Worm (Caenorhabditis elegans) whole organism, mixed stage, embryonic: ENCODE data around the gene hum-2.

Source experiments
- M03D4.4 ChIP-seq: sonication (generic microtip); optimal IDR thresholded peaks from 2 replicates; lab custom pipeline; 2017; ENCODE audit warnings: mild to moderate bottlenecking, missing genetic modification characterization, missing compliant biosample characterization
- bed-3 ChIP-seq: fragments of 200-800 bp; sonication (Bioruptor generic); optimal IDR thresholded peaks from 3 replicates; lab custom pipeline; 2018; ENCODE audit warnings: mild to moderate bottlenecking, missing genetic modification characterization, moderate library complexity, missing compliant biosample characterization
- blmp-1 ChIP-seq: fragments of 150-350 bp; optimal IDR thresholded peaks from 2 replicates; lab custom pipeline; 2014; ENCODE audit warnings: missing biosample characterization, missing genetic modification characterization
- ceh-39 ChIP-seq: fragments of 150-350 bp; optimal IDR thresholded peaks from 2 replicates; lab custom pipeline; 2014; ENCODE audit warnings: missing biosample characterization, missing genetic modification characterization
- ceh-43 ChIP-seq: fragments of 200-800 bp; sonication (Bioruptor generic); optimal IDR thresholded peaks from 2 replicates; lab custom pipeline; 2018; ENCODE audit warnings: mild to moderate bottlenecking, missing genetic modification characterization, moderate library complexity, missing compliant biosample characterization
- ceh-83 ChIP-seq: fragments of 200-800 bp; sonication (Bioruptor generic); optimal IDR thresholded peaks from 2 replicates; lab custom pipeline; 2018; ENCODE audit warnings: mild to moderate bottlenecking, missing genetic modification characterization, missing compliant biosample characterization
- ces-1 ChIP-seq: fragments of 150-350 bp; optimal IDR thresholded peaks from 2 replicates; lab custom pipeline; 2014; ENCODE audit warnings: missing biosample characterization, missing genetic modification reagents, missing genetic modification characterization
- cnd-1 ChIP-seq: fragments of 200-800 bp; sonication (Bioruptor generic); optimal IDR thresholded peaks from 2 replicates; lab custom pipeline; 2018; ENCODE audit warnings: mild to moderate bottlenecking, missing genetic modification characterization, missing compliant biosample characterization
- elt-1 ChIP-seq: sonication (generic microtip); optimal IDR thresholded peaks from 2 replicates; lab custom pipeline; 2017; ENCODE audit warnings: missing genetic modification characterization, mild to moderate bottlenecking, missing compliant biosample characterization, antibody characterized with exemption, moderate library complexity, borderline replicate concordance; ENCODE audit not compliant: insufficient read depth
- elt-3 ChIP-seq: fragments of 150-350 bp; optimal IDR thresholded peaks from 2 replicates; lab custom pipeline; 2014; ENCODE audit warnings: missing biosample characterization, missing genetic modification characterization
- ham-2 ChIP-seq: fragments of 200-800 bp; sonication (Bioruptor generic); optimal IDR thresholded peaks from 2 replicates; lab custom pipeline; 2018; ENCODE audit warnings: mild to moderate bottlenecking, missing genetic modification characterization, missing compliant biosample characterization
- hlh-1 ChIP-seq: fragments of 150-350 bp; optimal IDR thresholded peaks from 2 replicates; lab custom pipeline; 2014; ENCODE audit warnings: missing biosample characterization, missing genetic modification reagents, missing genetic modification characterization
- lin-13 ChIP-seq: fragments of 150-350 bp; optimal IDR thresholded peaks from 2 replicates; lab custom pipeline; 2014; ENCODE audit warnings: missing biosample characterization, missing genetic modification characterization
- lsy-2 ChIP-seq: fragments of 150-350 bp; optimal IDR thresholded peaks from 2 replicates; lab custom pipeline; 2014; ENCODE audit warnings: missing biosample characterization, missing genetic modification characterization
- mab-5 ChIP-seq: fragments of 150-350 bp; optimal IDR thresholded peaks from 2 replicates; lab custom pipeline; 2014; ENCODE audit warnings: missing biosample characterization, missing genetic modification characterization
- mep-1 ChIP-seq: fragments of 150-350 bp; optimal IDR thresholded peaks from 2 replicates; lab custom pipeline; 2017; ENCODE audit warnings: missing biosample characterization, missing genetic modification reagents, missing genetic modification characterization, inconsistent platforms
- mls-2 ChIP-seq: sonication (generic microtip); optimal IDR thresholded peaks from 2 replicates; lab custom pipeline; 2016; ENCODE audit warnings: mild to moderate bottlenecking, missing genetic modification characterization, moderate library complexity, missing compliant biosample characterization
- nhr-12 ChIP-seq: fragments of 150-350 bp; optimal IDR thresholded peaks from 2 replicates; lab custom pipeline; 2014; ENCODE audit warnings: missing biosample characterization, missing genetic modification characterization
- nhr-2 ChIP-seq: fragments of 150-350 bp; optimal IDR thresholded peaks from 2 replicates; lab custom pipeline; 2014; ENCODE audit warnings: missing biosample characterization, missing genetic modification characterization
- nhr-237 ChIP-seq: fragments of 150-350 bp; optimal IDR thresholded peaks from 2 replicates; lab custom pipeline; 2014; ENCODE audit warnings: missing biosample characterization, missing genetic modification characterization
- nhr-28 ChIP-seq: fragments of 150-350 bp; optimal IDR thresholded peaks from 2 replicates; lab custom pipeline; 2014; ENCODE audit warnings: missing biosample characterization, missing genetic modification characterization
- nhr-76 ChIP-seq: sonication (generic microtip); optimal IDR thresholded peaks from 2 replicates; lab custom pipeline; 2017; ENCODE audit warnings: missing biosample characterization, missing genetic modification characterization
- pha-4 ChIP-seq: fragments of 150-350 bp; optimal IDR thresholded peaks from 2 replicates; lab custom pipeline; 2018; ENCODE audit warnings: missing biosample characterization, missing genetic modification reagents, missing genetic modification characterization
- sem-2 ChIP-seq: fragments of 200-800 bp; sonication (Bioruptor generic); optimal IDR thresholded peaks from 2 replicates; lab custom pipeline; 2018; ENCODE audit warnings: mild to moderate bottlenecking, missing genetic modification characterization, missing compliant biosample characterization
- snpc-4 ChIP-seq: fragments of 150-350 bp; optimal IDR thresholded peaks from 2 replicates; lab custom pipeline; 2014; ENCODE audit warnings: missing biosample characterization, missing genetic modification characterization
- sptf-1 ChIP-seq: sonication (generic microtip); optimal IDR thresholded peaks from 2 replicates; lab custom pipeline; 2017; ENCODE audit warnings: mild to moderate bottlenecking, missing genetic modification characterization, moderate library complexity, missing compliant biosample characterization
- unc-120 ChIP-seq: sonication (generic microtip); optimal IDR thresholded peaks from 2 replicates; lab custom pipeline; 2017; ENCODE audit warnings: missing genetic modification characterization, missing compliant biosample characterization; ENCODE audit not compliant: poor library complexity, severe bottlenecking
- unc-39 ChIP-seq: fragments of 150-350 bp; optimal IDR thresholded peaks from 2 replicates; lab custom pipeline; 2014; ENCODE audit warnings: missing biosample characterization, missing genetic modification characterization
- unc-62 ChIP-seq: fragments of 150-350 bp; optimal IDR thresholded peaks from 2 replicates; lab custom pipeline; 2014; ENCODE audit warnings: missing biosample characterization, missing genetic modification reagents, missing genetic modification characterization
- zip-8 ChIP-seq: fragments of 150-350 bp; optimal IDR thresholded peaks from 2 replicates; lab custom pipeline; 2014; ENCODE audit warnings: missing biosample characterization, missing genetic modification characterization

Gene hum-2

DNA sequence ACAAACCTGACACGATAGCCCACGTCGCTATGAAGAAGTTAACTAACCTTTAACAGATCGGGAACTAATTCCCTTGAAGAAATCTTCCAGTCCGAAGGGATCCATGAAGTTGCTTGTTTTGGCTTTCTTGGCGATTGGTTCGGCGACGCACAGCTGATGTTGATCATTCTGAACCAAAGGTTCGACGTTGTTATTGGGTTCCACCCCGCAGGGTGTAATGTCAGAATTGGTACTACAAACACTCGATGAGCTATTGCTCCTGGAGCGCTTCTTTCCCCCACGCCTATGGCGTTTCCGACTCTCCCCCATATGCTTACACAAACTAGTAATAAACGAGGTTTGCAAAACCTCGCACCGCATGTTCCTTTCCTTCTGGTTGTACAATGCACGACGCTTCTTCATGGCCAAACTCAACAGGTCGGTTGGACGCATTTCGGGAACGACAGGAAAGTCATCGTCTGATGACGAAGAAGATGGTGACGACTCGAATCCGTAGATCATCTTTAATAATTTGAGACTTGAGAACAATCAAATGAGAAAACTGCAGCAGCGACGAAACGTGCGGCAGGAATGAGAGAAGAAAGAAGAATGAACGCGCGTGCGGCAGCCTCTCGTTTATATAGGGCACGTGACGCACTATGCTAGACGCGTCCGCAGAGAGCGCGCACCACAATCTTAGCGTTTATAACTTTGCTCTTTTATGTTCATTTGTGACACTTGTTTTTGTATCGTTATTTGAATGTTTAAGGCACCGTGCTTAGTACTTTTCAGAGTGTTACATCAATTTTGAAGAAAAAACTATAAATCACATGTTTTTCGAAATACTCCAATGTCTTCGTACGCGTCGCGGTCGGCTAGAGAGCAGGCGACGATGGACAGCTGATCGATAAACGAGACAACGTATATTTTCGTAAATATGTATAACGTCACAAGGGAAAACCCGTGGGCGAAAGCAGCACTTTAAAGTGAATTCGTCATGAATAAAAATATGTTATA, 42.0 kb upstream of the hum-2 start, which contains the start of gene tos-1 (continued):
- TF ChIP-seq unc-120 (tag; lab: Kevin White, UChicago) (peak; percentile 86), cnd-1 (tag; lab: Kevin White, UChicago) (peak; percentile 92), pha-4 (peak; percentile 90), nhr-2 (tag; lab: Kevin White, UChicago) (peak; percentile 52), elt-3 (tag; lab: Kevin White, UChicago) (peak; percentile 74), hlh-1 (tag; lab: Kevin White, UChicago) (peak; percentile 57), bed-3 (GFP tag; lab: Kevin White, UChicago) (peak; percentile 77), sptf-1 (peak; percentile 97), snpc-4 (tag; lab: Kevin White, UChicago) (no peak), lsy-2 (peak; percentile 89)

ce11 chrV:9346804-9347203, 39.2 kb upstream of the hum-2 start, which contains the start of the genes K07B1.7 and try-5:
Gene K07B1.7 (minus strand): TSS chrV:9346962.
Gene try-5 (plus strand): TSS chrV:9347044.
- TF ChIP-seq elt-1 (tag; lab: Kevin White, UChicago) (no peak), nhr-76 (tag; lab: Kevin White, UChicago) (no peak), pha-4 (peak; percentile 45), elt-3 (tag; lab: Kevin White, UChicago) (no peak), ham-2 (GFP tag; lab: Kevin White, UChicago) (no peak), unc-62 (GFP tag; lab: Kevin White, UChicago) (no peak), zip-8 (no peak), blmp-1 (tag; lab: Kevin White, UChicago) (no peak), M03D4.4 (tag; lab: Kevin White, UChicago) (no peak), ceh-39 (tag; lab: Kevin White, UChicago) (peak; percentile 91), sem-2 (GFP tag; lab: Kevin White, UChicago) (no peak), ces-1 (GFP tag; lab: Kevin White, UChicago) (peak; percentile 83), nhr-237 (tag; lab: Kevin White, UChicago) (peak; percentile 48), lsy-2 (peak; percentile 75), lin-13 (tag; lab: Kevin White, UChicago) (peak; percentile 2), mls-2 (tag; lab: Kevin White, UChicago) (no peak), mep-1 (peak; percentile 65), cnd-1 (tag; lab: Kevin White, UChicago) (no peak)

ce11 chrV:9349687-9350086, 36.3 kb upstream of the hum-2 start, which contains the start of gene srx-47:
Gene srx-47 (plus strand): TSS chrV:9349987.
- TF ChIP-seq blmp-1 (tag; lab: Kevin White, UChicago) = no peak
- TF ChIP-seq nhr-12 = no peak
- no peak for TF ChIP-seq ceh-43

DNA sequence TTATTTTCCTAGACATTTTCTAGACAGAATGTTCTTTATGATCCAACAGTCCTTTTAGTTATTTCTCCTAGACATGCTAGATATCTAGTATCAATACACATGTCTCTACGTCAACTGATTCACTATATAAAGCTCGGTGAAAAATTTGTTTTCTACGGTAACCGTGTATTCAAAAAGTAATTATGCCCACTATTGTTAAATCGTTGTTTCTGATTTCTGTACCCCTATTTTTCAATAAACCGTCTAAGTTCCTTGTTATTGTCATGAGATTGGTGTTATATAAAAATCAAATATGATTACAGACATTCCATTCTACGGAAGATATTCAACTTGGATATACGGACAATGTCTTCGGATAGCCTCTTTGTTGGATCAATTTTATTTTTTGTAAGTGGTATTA, 33.0 kb upstream of the hum-2 start, which contains the start of gene srx-46:
Gene srx-46 (plus strand): TSS at position 301 of the 400 bp plus-strand sequence.
- TF ChIP-seq nhr-2 (tag; lab: Kevin White, UChicago) (no peak), lin-13 (tag; lab: Kevin White, UChicago) (no peak), mab-5 (no peak), M03D4.4 (tag; lab: Kevin White, UChicago) (no peak), unc-120 (tag; lab: Kevin White, UChicago) (no peak), unc-39 (tag; lab: Kevin White, UChicago) (no peak), nhr-28 (tag; lab: Kevin White, UChicago) (no peak), blmp-1 (tag; lab: Kevin White, UChicago) (no peak)
- TF ChIP-seq, all 35 proteins: peak for 0

ce11 chrV:9355371-9355770, 30.6 kb upstream of the hum-2 start, which contains the start of gene ttr-40:
Gene ttr-40 (minus strand): TSS chrV:9355471.
- no peak for TF ChIP-seq nhr-2 (tag; lab: Kevin White, UChicago)
- TF ChIP-seq zip-8 = no peak
- TF ChIP-seq mls-2 (tag; lab: Kevin White, UChicago) = no peak
- TF ChIP-seq ceh-83 (GFP tag; lab: Kevin White, UChicago) = no peak
